Fruit fly (Drosophila melanogaster): ENCODE data around the gene ttk.

The ttk gene

DNA sequence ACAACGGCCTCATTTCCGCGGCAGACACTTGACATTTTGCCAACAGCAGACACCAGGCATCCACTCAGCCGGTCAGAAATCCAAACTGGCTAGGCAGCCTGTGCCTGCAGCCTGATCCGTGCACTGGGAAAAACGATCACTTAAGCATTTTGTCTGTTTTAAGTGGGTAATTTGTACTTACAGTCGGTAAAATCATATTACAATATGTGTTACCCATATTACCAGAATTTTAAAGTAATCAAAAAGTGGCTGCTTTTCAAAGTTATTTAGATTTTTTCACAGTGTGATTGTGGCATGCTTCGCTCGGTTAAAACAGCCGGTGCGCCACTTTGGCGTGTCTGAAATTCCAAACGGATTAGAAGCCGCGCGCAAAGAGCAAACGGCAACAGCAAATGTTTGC lies 32.9 kb upstream of the ttk start (continued):
- no peak for TF ChIP-seq cato (GFP tag; optimal IDR thresholded peaks at IDR 0.05; ENCODE audit: borderline replicate concordance)
- TF ChIP-seq chif (GFP tag; optimal IDR thresholded peaks at IDR 0.05) = peak in 1 of 2 experiments; percentile 42
- TF ChIP-seq CG11247 (GFP tag; IDR thresholded peaks at IDR 0.05) = no peak
- no peak for TF ChIP-seq Hsf (GFP tag; optimal IDR thresholded peaks at IDR 0.05)
- TF ChIP-seq abd-A (tag; optimal IDR thresholded peaks at IDR 0.05) = no peak
- no peak for TF ChIP-seq CG15479 (GFP tag; optimal IDR thresholded peaks at IDR 0.05)
- no peak for TF ChIP-seq Oaz (GFP tag; IDR thresholded peaks at IDR 0.05)
- peak; percentile 99 for TF ChIP-seq Drgx (GFP tag; IDR thresholded peaks at IDR 0.05)
- TF ChIP-seq CG2199 (GFP tag; IDR thresholded peaks at IDR 0.05) = no peak
- no peak for TF ChIP-seq CG43689 (GFP tag; IDR thresholded peaks at IDR 0.05)
- TF ChIP-seq caup (GFP tag; optimal IDR thresholded peaks at IDR 0.05; ENCODE audit: severe bottlenecking) = no peak
- TF ChIP-seq shn (GFP tag; optimal IDR thresholded peaks at IDR 0.05) = no peak
- TF ChIP-seq phol (tag; optimal IDR thresholded peaks at IDR 0.05) = peak; percentile 31
- TF ChIP-seq ewg (GFP tag; optimal IDR thresholded peaks at IDR 0.05) = no peak
- TF ChIP-seq sug (tag; optimal IDR thresholded peaks at IDR 0.05) = no peak
- no peak for TF ChIP-seq Ada2b (GFP tag; IDR thresholded peaks at IDR 0.05)
- TF ChIP-seq CG7556 (GFP tag; optimal IDR thresholded peaks at IDR 0.05) = no peak
- no peak for TF ChIP-seq CG15269 (tag; optimal IDR thresholded peaks at IDR 0.05)
- TF ChIP-seq lmd (GFP tag; IDR thresholded peaks at IDR 0.05) = peak; percentile 18; the same call in 1 of the 2 replicates
- TF ChIP-seq NC2α (GFP tag; optimal IDR thresholded peaks at IDR 0.05) = no peak
- no peak for TF ChIP-seq fu2 (GFP tag; optimal IDR thresholded peaks at IDR 0.05)
- no peak for TF ChIP-seq wek (GFP tag; optimal IDR thresholded peaks at IDR 0.05)
- TF ChIP-seq CG17328 (GFP tag; IDR thresholded peaks at IDR 0.05) = 0 out of 2 replicates have a peak, but pooled peaks have one; percentile 20
- no peak for TF ChIP-seq CG4617 (GFP tag; optimal IDR thresholded peaks at IDR 0.05; ENCODE audit: borderline replicate concordance)
- no peak for TF ChIP-seq Spps (tag; optimal IDR thresholded peaks at IDR 0.05)
- no peak for TF ChIP-seq CG11504 (tag; optimal IDR thresholded peaks at IDR 0.05)
- no peak for TF ChIP-seq CG7745 (tag; optimal IDR thresholded peaks at IDR 0.05)
- peak; percentile 1 for TF ChIP-seq az2 (GFP tag; optimal IDR thresholded peaks at IDR 0.05)
- TF ChIP-seq CG3838 (GFP tag; optimal IDR thresholded peaks at IDR 0.05) = no peak
- no peak for TF ChIP-seq Ets97D (GFP tag; optimal IDR thresholded peaks at IDR 0.05)
- no peak for TF ChIP-seq CG5953 (GFP tag; IDR thresholded peaks at IDR 0.05)
- peak; percentile 76 for TF ChIP-seq sens (GFP tag)
- no peak for TF ChIP-seq Usf (GFP tag; optimal IDR thresholded peaks at IDR 0.05)
- no peak for TF ChIP-seq trh (GFP tag; optimal IDR thresholded peaks at IDR 0.05)
- no peak for TF ChIP-seq nmo (GFP tag; optimal IDR thresholded peaks at IDR 0.05)
- TF ChIP-seq CG12659 (GFP tag; optimal IDR thresholded peaks at IDR 0.05) = no peak
- no peak for TF ChIP-seq CG15073 (GFP tag; optimal IDR thresholded peaks at IDR 0.05)
- no peak for TF ChIP-seq Gug (GFP tag; IDR thresholded peaks at IDR 0.05)
- peak; percentile 34 for TF ChIP-seq CG4424 (GFP tag; optimal IDR thresholded peaks at IDR 0.05)
- TF ChIP-seq zen (tag; optimal IDR thresholded peaks at IDR 0.05) = peak; percentile 62
- no peak for TF ChIP-seq Fer1 (GFP tag; optimal IDR thresholded peaks at IDR 0.05)
- no peak for TF ChIP-seq Dref (GFP tag; IDR thresholded peaks at IDR 0.05)
- peak; percentile 12 for TF ChIP-seq corto (GFP tag; optimal IDR thresholded peaks at IDR 0.05)
- no peak for TF ChIP-seq hth (optimal IDR thresholded peaks at IDR 0.05)
- peak; percentile 39 for TF ChIP-seq fd96Cb (tag; optimal IDR thresholded peaks at IDR 0.05)
- TF ChIP-seq CG13123 (GFP tag; optimal IDR thresholded peaks at IDR 0.05) = no peak
- TF ChIP-seq ase (GFP tag; IDR thresholded peaks at IDR 0.05) = no peak
- TF ChIP-seq CG4820 (GFP tag; optimal IDR thresholded peaks at IDR 0.05) = peak; percentile 30
- no peak for TF ChIP-seq CG18011 (GFP tag; optimal IDR thresholded peaks at IDR 0.05)
- no peak for TF ChIP-seq CG4854 (GFP tag; optimal IDR thresholded peaks at IDR 0.05)
- TF ChIP-seq jumu (GFP tag; optimal IDR thresholded peaks at IDR 0.05) = no peak
- no peak for TF ChIP-seq pfk (GFP tag; optimal IDR thresholded peaks at IDR 0.05)

Measured in whole organism, embryonic.